Worm (Caenorhabditis elegans) whole organism, L4 larva: ENCODE results near the gene ZK669.2.

ENCODE experiments used
- F49E8.2 ChIP-seq: sonication (generic microtip); optimal IDR thresholded peaks from 2 replicates; lab custom pipeline; 2016; ENCODE audit warnings: missing compliant biosample characterization, mild to moderate bottlenecking, missing genetic modification characterization, borderline replicate concordance
- Y48G9A.11 ChIP-seq: fragments of 200-800 bp; sonication (Bioruptor generic); IDR thresholded peaks from 2 replicates; pipeline ENCODE4 v1.3.6; 2022; ENCODE audit warnings: missing genetic modification reagents, missing genetic modification characterization, missing compliant biosample characterization
- ZK337.2 ChIP-seq: fragments of 200-800 bp; sonication (Bioruptor generic); IDR thresholded peaks from 2 replicates; pipeline ENCODE4 v1.3.6; 2022; ENCODE audit warnings: missing genetic modification reagents, missing genetic modification characterization, missing compliant biosample characterization
- aha-1 ChIP-seq: fragments of 150-350 bp; peaks from one replicate; lab custom pipeline; 2014; ENCODE audit warnings: missing biosample characterization, missing genetic modification characterization
- aly-2 ChIP-seq: sonication (generic microtip); optimal IDR thresholded peaks from 2 replicates; lab custom pipeline; 2018; ENCODE audit warnings: missing biosample characterization, missing genetic modification characterization
- ama-1 ChIP-seq: fragments of 150-350 bp; optimal IDR thresholded peaks from 2 replicates; lab custom pipeline; 2014; ENCODE audit warnings: inconsistent platforms, mixed read lengths
- arid-1 ChIP-seq: fragments of 200-800 bp; sonication (Bioruptor generic); conservative IDR thresholded peaks from 2 replicates; pipeline ENCODE4 v1.3.6; 2022; ENCODE audit warnings: missing genetic modification reagents, missing genetic modification characterization, missing compliant biosample characterization
- attf-4 ChIP-seq: sonication (generic microtip); optimal IDR thresholded peaks from 3 replicates; lab custom pipeline; 2017; ENCODE audit warnings: missing biosample characterization, missing genetic modification characterization
- ceh-20 ChIP-seq: fragments of 200-800 bp; sonication (Bioruptor generic); IDR thresholded peaks from 2 replicates; pipeline ENCODE4 v1.3.6; 2022; ENCODE audit warnings: missing genetic modification reagents, missing genetic modification characterization, missing compliant biosample characterization
- ctbp-1 ChIP-seq: fragments of 200-800 bp; sonication (Bioruptor generic); IDR thresholded peaks from 2 replicates; pipeline ENCODE4 v1.3.6; 2022; ENCODE audit warnings: missing genetic modification reagents, missing genetic modification characterization, missing compliant biosample characterization
- daf-12 ChIP-seq: fragments of 150-350 bp; optimal IDR thresholded peaks from 2 replicates; lab custom pipeline; 2014; ENCODE audit warnings: missing biosample characterization, missing genetic modification reagents, missing genetic modification characterization
- daf-16 ChIP-seq, 3 experiments: sonication (generic microtip); optimal IDR thresholded peaks; 2 replicates each; lab custom pipeline; 2016 to 2017; ENCODE audit warnings: missing genetic modification characterization in 3 of 3, missing genetic modification reagents in 3 of 3, mild to moderate bottlenecking in 2 of 3, missing compliant biosample characterization in 2 of 3, missing biosample characterization in 1 of 3, moderate library complexity in 1 of 3
- daf-19 ChIP-seq: fragments of 200-800 bp; sonication (Bioruptor generic); conservative IDR thresholded peaks from 2 replicates; pipeline ENCODE4 v1.3.6; 2022; ENCODE audit warnings: missing genetic modification characterization, missing compliant biosample characterization
- dmd-6 ChIP-seq: fragments of 200-800 bp; sonication (Bioruptor generic); IDR thresholded peaks from 2 replicates; pipeline ENCODE4 v1.3.6; 2022; ENCODE audit warnings: missing genetic modification reagents, missing genetic modification characterization, missing compliant biosample characterization
- dpl-1 ChIP-seq: fragments of 150-350 bp; optimal IDR thresholded peaks from 2 replicates; lab custom pipeline; 2014; ENCODE audit warnings: missing biosample characterization, missing genetic modification reagents, missing genetic modification characterization
- duxl-1 ChIP-seq: sonication (generic microtip); optimal IDR thresholded peaks from 2 replicates; lab custom pipeline; 2016; ENCODE audit warnings: mild to moderate bottlenecking, missing genetic modification characterization, moderate library complexity, missing compliant biosample characterization; ENCODE audit not compliant: poor library complexity
- dve-1 ChIP-seq: sonication (generic microtip); optimal IDR thresholded peaks from 2 replicates; lab custom pipeline; 2017; ENCODE audit warnings: antibody characterized with exemption, mild to moderate bottlenecking, missing genetic modification characterization, missing compliant biosample characterization; ENCODE audit not compliant: insufficient read depth
- egl-27 ChIP-seq: sonication (generic microtip); optimal IDR thresholded peaks from 3 replicates; lab custom pipeline; 2017; ENCODE audit warnings: missing biosample characterization, missing genetic modification reagents, missing genetic modification characterization
- fos-1 ChIP-seq: fragments of 150-350 bp; optimal IDR thresholded peaks from 2 replicates; lab custom pipeline; 2014; ENCODE audit warnings: missing biosample characterization, missing genetic modification characterization
- gei-8 ChIP-seq: fragments of 200-800 bp; sonication (Bioruptor generic); optimal IDR thresholded peaks from 2 replicates; lab custom pipeline; 2018; ENCODE audit warnings: mild to moderate bottlenecking, missing genetic modification characterization, missing compliant biosample characterization
- hif-1 ChIP-seq, 2 experiments: sonication (generic microtip); optimal IDR thresholded peaks; 2 replicates each; lab custom pipeline; 2016 to 2017; ENCODE audit warnings: missing compliant biosample characterization in 2 of 2, missing genetic modification characterization in 2 of 2, missing genetic modification reagents in 2 of 2, missing genotype in 2 of 2, mild to moderate bottlenecking in 1 of 2
- hlh-11 ChIP-seq: fragments of 200-800 bp; sonication (Bioruptor generic); optimal IDR thresholded peaks from 2 replicates; lab custom pipeline; 2018; ENCODE audit warnings: mild to moderate bottlenecking, missing genetic modification characterization, missing compliant biosample characterization
- hmg-1.1 ChIP-seq: fragments of 200-800 bp; sonication (Bioruptor generic); IDR thresholded peaks from 2 replicates; pipeline ENCODE4 v1.3.6; 2022; ENCODE audit warnings: missing genetic modification reagents, missing genetic modification characterization, missing compliant biosample characterization
- jun-1 ChIP-seq: fragments of 150-350 bp; optimal IDR thresholded peaks from 2 replicates; lab custom pipeline; 2014; ENCODE audit warnings: missing biosample characterization, missing genetic modification reagents, missing genetic modification characterization
- lin-1 ChIP-seq: fragments of 200-800 bp; sonication (Bioruptor generic); IDR thresholded peaks from 2 replicates; pipeline ENCODE4 v1.3.6; 2022; ENCODE audit warnings: missing genetic modification reagents, missing genetic modification characterization, missing compliant biosample characterization
- lin-29 ChIP-seq: fragments of 200-800 bp; sonication (Bioruptor generic); IDR thresholded peaks from 2 replicates; pipeline ENCODE4 v1.3.6; 2022; ENCODE audit warnings: missing genetic modification reagents, missing genetic modification characterization, missing compliant biosample characterization
- lin-38 ChIP-seq: fragments of 200-800 bp; sonication (Bioruptor generic); IDR thresholded peaks from 2 replicates; pipeline ENCODE4 v1.3.6; 2022; ENCODE audit warnings: missing genetic modification reagents, missing genetic modification characterization, missing compliant biosample characterization
- lir-3 ChIP-seq: sonication (generic microtip); optimal IDR thresholded peaks from 2 replicates; lab custom pipeline; 2016; ENCODE audit warnings: mild to moderate bottlenecking, missing genetic modification characterization, missing compliant biosample characterization
- madf-5 ChIP-seq, 2 experiments: fragments of 200-800 bp; sonication (Bioruptor generic); IDR thresholded peaks; 2 replicates each; pipeline ENCODE4 v1.3.6; 2022; ENCODE audit warnings: missing compliant biosample characterization in 2 of 2, missing genetic modification characterization in 2 of 2
- madf-9 ChIP-seq: fragments of 200-800 bp; sonication (Bioruptor generic); conservative IDR thresholded peaks from 2 replicates; pipeline ENCODE4 v1.3.6; 2022; ENCODE audit warnings: missing genetic modification reagents, missing genetic modification characterization, missing compliant biosample characterization
- mep-1 ChIP-seq: fragments of 150-350 bp; sonication (generic microtip); optimal IDR thresholded peaks from 3 replicates; lab custom pipeline; 2014; ENCODE audit warnings: missing biosample characterization, missing genetic modification characterization
- mxl-2 ChIP-seq: fragments of 200-800 bp; sonication (Bioruptor generic); conservative IDR thresholded peaks from 2 replicates; pipeline ENCODE4 v1.3.6; 2022; ENCODE audit warnings: missing genetic modification reagents, missing genetic modification characterization, missing compliant biosample characterization
- mxl-3 ChIP-seq: fragments of 200-800 bp; sonication (Bioruptor generic); optimal IDR thresholded peaks from 2 replicates; lab custom pipeline; 2018; ENCODE audit warnings: mild to moderate bottlenecking, missing genetic modification characterization, missing compliant biosample characterization
- nhr-102 ChIP-seq: sonication (generic microtip); optimal IDR thresholded peaks from 2 replicates; lab custom pipeline; 2016; ENCODE audit warnings: mild to moderate bottlenecking, missing genetic modification characterization, moderate library complexity, missing compliant biosample characterization
- nhr-28 ChIP-seq: fragments of 150-350 bp; optimal IDR thresholded peaks from 2 replicates; lab custom pipeline; 2014; ENCODE audit warnings: missing biosample characterization, missing genetic modification characterization
- nhr-41 ChIP-seq: fragments of 200-800 bp; sonication (Bioruptor generic); IDR thresholded peaks from 2 replicates; pipeline ENCODE4 v1.3.6; 2022; ENCODE audit warnings: missing genetic modification reagents, missing genetic modification characterization, missing compliant biosample characterization
- nhr-76 ChIP-seq: fragments of 150-350 bp; optimal IDR thresholded peaks from 2 replicates; lab custom pipeline; 2014; ENCODE audit warnings: missing biosample characterization, missing genetic modification characterization
- pha-4 ChIP-seq, 2 experiments: fragments of 150-350 bp in 1 of 2; fragments of 200-800 bp in 1 of 2; sonication (Bioruptor generic) in 1 of 2; IDR thresholded peaks in 1 of 2; optimal IDR thresholded peaks in 1 of 2; 2 replicates each; pipeline versions ENCODE4 v1.3.6 to Lab custom; 2014 to 2022; ENCODE audit warnings: missing genetic modification characterization in 2 of 2, missing genetic modification reagents in 2 of 2, missing biosample characterization in 1 of 2, missing compliant biosample characterization in 1 of 2
- pqm-1 ChIP-seq: sonication (generic microtip); optimal IDR thresholded peaks from 2 replicates; lab custom pipeline; 2017; ENCODE audit warnings: missing biosample characterization, missing genetic modification characterization
- saeg-2 ChIP-seq: fragments of 200-800 bp; sonication (Bioruptor generic); IDR thresholded peaks from 2 replicates; pipeline ENCODE4 v1.3.6; 2022; ENCODE audit warnings: missing genetic modification reagents, missing genetic modification characterization, missing compliant biosample characterization
- tra-1 ChIP-seq: fragments of 200-800 bp; sonication (Bioruptor generic); IDR thresholded peaks from 2 replicates; pipeline ENCODE4 v1.3.6; 2022; ENCODE audit warnings: missing genetic modification reagents, missing genetic modification characterization, missing compliant biosample characterization
- unc-130 ChIP-seq: sonication (generic microtip); optimal IDR thresholded peaks from 2 replicates; lab custom pipeline; 2016; ENCODE audit warnings: missing genetic modification reagents, missing genetic modification characterization, missing compliant biosample characterization
- unc-62 ChIP-seq, 3 experiments: fragments of 150-350 bp in 1 of 3; sonication (generic microtip); optimal IDR thresholded peaks in 2 of 3; peaks in 1 of 3; 1 replicate in 1 of 3; 2 replicates in 2 of 3; lab custom pipeline; 2014 to 2017; ENCODE audit warnings: missing biosample characterization in 3 of 3, missing genetic modification characterization in 3 of 3, missing genetic modification reagents in 3 of 3, missing genotype in 1 of 3
- zag-1 ChIP-seq: fragments of 150-350 bp; optimal IDR thresholded peaks from 2 replicates; lab custom pipeline; 2014; ENCODE audit warnings: missing biosample characterization, missing genetic modification characterization
- ztf-11 ChIP-seq: fragments of 150-350 bp; optimal IDR thresholded peaks from 2 replicates; lab custom pipeline; 2014; ENCODE audit warnings: missing biosample characterization, missing genetic modification characterization
- ztf-7 ChIP-seq: fragments of 150-350 bp; optimal IDR thresholded peaks from 2 replicates; lab custom pipeline; 2014; ENCODE audit warnings: missing biosample characterization, missing genetic modification characterization

ZK669.2 gene

DNA sequence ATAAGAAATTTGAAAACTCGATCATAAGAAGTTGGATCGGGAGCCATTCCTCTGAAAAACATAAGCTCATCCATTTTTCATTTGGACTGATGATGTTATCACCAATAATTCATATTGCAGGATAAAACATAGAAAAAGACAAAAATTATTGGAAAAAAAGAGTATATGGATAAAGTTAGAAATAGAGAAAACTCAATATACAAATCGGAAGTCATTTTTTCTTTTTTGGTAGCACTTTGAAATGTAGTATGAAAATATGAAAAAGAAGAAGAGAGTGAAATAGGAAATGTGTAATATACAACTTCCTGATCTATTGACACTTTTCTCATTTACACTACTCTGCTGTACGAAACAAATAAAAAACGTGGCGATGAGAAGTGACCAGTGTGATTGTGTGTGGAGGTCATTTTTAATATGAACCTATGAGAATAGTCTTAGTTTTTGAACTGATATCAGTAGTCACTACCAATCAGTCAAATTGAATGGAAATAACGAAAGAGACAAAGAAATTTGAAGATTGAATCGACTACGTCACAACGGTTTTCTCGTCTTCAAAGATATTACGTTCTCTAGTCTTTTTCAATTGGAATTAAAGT lies 8.9 kb upstream of the ZK669.2 start, which contains the start of gene ZK669.5:
TSS of gene ZK669.5 (minus strand) at position 51 of the 596 bp plus-strand sequence.
- TF ChIP-seq nhr-28 (tag; lab: Kevin White, UChicago) (peak; percentile 38), duxl-1 (tag; lab: Kevin White, UChicago) (no peak)

DNA sequence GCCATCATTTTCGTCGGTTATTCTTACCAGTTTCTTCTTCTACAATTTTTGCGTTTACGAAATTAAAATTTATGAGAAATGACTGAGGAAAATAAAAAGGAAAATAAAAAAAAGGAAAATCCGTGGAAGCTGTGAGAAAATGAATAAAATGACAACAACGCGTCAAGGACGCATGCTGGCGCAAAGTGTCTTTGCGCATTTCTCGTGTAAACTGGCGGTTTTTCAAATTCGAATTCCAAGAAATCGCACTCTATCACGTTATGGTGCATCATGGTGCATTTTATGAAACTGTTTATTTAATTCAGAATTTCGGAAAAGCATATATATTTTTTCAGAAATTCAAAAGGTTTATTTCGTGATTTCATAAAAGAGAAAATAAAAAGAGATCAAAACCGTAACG lies 7.2 kb upstream of the ZK669.2 start, which contains the start of gene dbt-1:
TSS of gene dbt-1 (minus strand) at position 39 of the 400 bp plus-strand sequence.
- TF ChIP-seq ama-1 (peak; percentile 43), hlh-11 (tag; lab: Kevin White, UChicago) (no peak), nhr-41 (GFP tag; lab: Robert Waterston, UW) (no peak), aha-1 (peak; percentile 89), dpl-1 (GFP tag; lab: Kevin White, UChicago) (peak; percentile 98), pqm-1 (tag; lab: Kevin White, UChicago) (no peak), gei-8 (GFP tag; lab: Kevin White, UChicago) (no peak), ztf-7 (tag; lab: Kevin White, UChicago) (peak; percentile 49), lin-38 (GFP tag; lab: Robert Waterston, UW) (peak; percentile 79), F49E8.2 (tag; lab: Kevin White, UChicago) (no peak), fos-1 (tag; lab: Kevin White, UChicago) (no peak), duxl-1 (tag; lab: Kevin White, UChicago) (peak; percentile 86), daf-12 (tag; lab: Kevin White, UChicago) (no peak), mep-1 (tag; lab: Kevin White, UChicago) (peak; percentile 76), unc-130 (GFP tag; lab: Kevin White, UChicago) (no peak), unc-62 (GFP tag; optimal IDR thresholded peaks at IDR 0.05 in 1 of 2; lab: Kevin White, UChicago) (no peak), unc-62 (tag; optimal IDR thresholded peaks at IDR 0.05; lab: Kevin White, UChicago) (no peak), dve-1 (tag; lab: Kevin White, UChicago) (peak; percentile 77), madf-9 (GFP tag; lab: Robert Waterston, UW) (no peak), tra-1 (0 out of 2 replicates have a peak, but pooled peaks have one; percentile 10), attf-4 (tag; lab: Kevin White, UChicago) (no peak), Y48G9A.11 (no peak), daf-16 (GFP tag; optimal IDR thresholded peaks at IDR 0.05; lab: Kevin White, UChicago) (peak in 1 of 2 experiments; percentile 13), daf-16 (tag; optimal IDR thresholded peaks at IDR 0.05; lab: Kevin White, UChicago) (peak; percentile 36), ctbp-1 (GFP tag; lab: Robert Waterston, UW) (peak; percentile 22; the same call in 1 of the 2 replicates), ZK337.2 (no peak), lin-1 (no peak), pha-4 (GFP tag; IDR thresholded peaks at IDR 0.05; lab: Robert Waterston, UW) (no peak), pha-4 (tag; optimal IDR thresholded peaks at IDR 0.05; lab: Kevin White, UChicago) (peak; percentile 4), mxl-3 (no peak), madf-5 (GFP tag; IDR thresholded peaks at IDR 0.05; lab: Robert Waterston, UW) (no peak), mxl-2 (GFP tag; lab: Robert Waterston, UW) (no peak), dmd-6 (GFP tag; lab: Robert Waterston, UW) (no peak; the same call in 1 of the 2 replicates), hif-1 (tag; optimal IDR thresholded peaks at IDR 0.05; lab: Kevin White, UChicago) (peak in 1 of 2 experiments; percentile 32), ztf-11 (tag; lab: Kevin White, UChicago) (no peak), jun-1 (tag; lab: Kevin White, UChicago) (peak; percentile 24), ceh-20 (no peak), lir-3 (tag; lab: Kevin White, UChicago) (no peak), hmg-1.1 (peak; percentile 73), daf-19 (GFP tag; lab: Robert Waterston, UW) (no peak), aly-2 (tag; lab: Kevin White, UChicago) (no peak), arid-1 (GFP tag; lab: Robert Waterston, UW) (no peak), zag-1 (no peak), saeg-2 (GFP tag; lab: Robert Waterston, UW) (no peak), nhr-76 (tag; lab: Kevin White, UChicago) (no peak), nhr-102 (peak; percentile 83), lin-29 (GFP tag; lab: Robert Waterston, UW) (no peak), egl-27 (no peak)
